Fruit fly (Drosophila melanogaster) Kc167 (cell line): Measurements from ENCODE around the gene gce.

Source experiments
- Myc ChIP-seq: fragments of >200 bp; optimal IDR thresholded peaks from 2 replicates; lab custom pipeline; 2017; ENCODE audit warnings: missing external identifiers
- Sin3A ChIP-seq: fragments of >200 bp; optimal IDR thresholded peaks from 2 replicates; lab custom pipeline; 2018; ENCODE audit warnings: missing external identifiers
- h ChIP-seq: fragments of >200 bp; optimal IDR thresholded peaks from 3 replicates; lab custom pipeline; 2018; ENCODE audit warnings: missing external identifiers
- insv ChIP-seq: fragments of >200 bp; optimal IDR thresholded peaks from 3 replicates; lab custom pipeline; 2018; ENCODE audit warnings: missing external identifiers
- psq ChIP-seq: fragments of >200 bp; optimal IDR thresholded peaks from 2 replicates; lab custom pipeline; 2017; ENCODE audit warnings: missing external identifiers
- ttk ChIP-seq: sonication (Bioruptor generic); optimal IDR thresholded peaks from 2 replicates; lab custom pipeline; 2017; ENCODE audit warnings: missing external identifiers

Gene gce

DNA sequence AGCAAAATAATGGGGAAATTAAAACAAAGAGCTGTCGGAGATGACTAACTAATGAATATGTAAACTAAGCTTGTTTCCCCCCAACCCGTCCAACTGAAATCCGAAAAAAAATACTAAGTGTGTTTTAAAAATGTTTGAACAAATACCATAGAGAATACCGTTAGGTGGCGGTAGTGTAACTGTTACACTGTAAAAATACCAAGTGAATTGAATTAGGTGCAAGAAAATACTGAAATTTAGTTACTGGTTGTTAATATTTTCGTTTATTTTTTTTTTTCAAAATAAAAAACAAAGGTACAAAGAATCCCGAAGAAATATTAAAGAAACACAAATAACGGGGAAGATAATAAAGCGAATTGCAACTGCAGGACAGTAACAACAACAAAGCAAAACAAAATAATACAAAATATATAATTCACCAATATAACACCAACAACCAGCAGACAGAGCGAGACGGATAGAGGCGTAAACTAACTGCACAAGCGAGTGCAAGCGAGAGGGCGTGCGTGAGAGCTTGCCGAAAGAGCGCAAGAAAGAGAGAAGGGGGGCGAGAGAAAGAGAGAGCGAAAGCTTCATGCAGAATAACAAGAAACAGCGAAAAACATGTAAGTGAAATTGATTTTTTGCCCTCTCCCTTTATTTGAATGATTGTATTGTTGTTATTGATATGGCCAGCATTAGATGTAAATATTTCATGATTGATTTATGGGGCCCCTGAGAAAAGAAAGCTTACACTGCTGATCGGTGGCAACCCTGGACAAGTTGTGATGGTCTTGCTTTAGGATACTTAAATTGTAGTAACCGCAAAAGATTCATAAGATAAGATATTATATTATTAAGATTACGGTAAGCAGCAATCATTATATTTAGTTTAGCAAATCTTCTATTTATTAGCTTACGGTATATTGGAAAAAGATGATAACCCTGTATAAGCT is 8.7 kb downstream of the gce start:
- TF ChIP-seq insv (no peak), ttk (no peak), Myc (no peak), h (lab: Kevin White, UChicago) (no peak), Sin3A (lab: Kevin White, UChicago) (no peak), psq (lab: Kevin White, UChicago) (no peak)

DNA sequence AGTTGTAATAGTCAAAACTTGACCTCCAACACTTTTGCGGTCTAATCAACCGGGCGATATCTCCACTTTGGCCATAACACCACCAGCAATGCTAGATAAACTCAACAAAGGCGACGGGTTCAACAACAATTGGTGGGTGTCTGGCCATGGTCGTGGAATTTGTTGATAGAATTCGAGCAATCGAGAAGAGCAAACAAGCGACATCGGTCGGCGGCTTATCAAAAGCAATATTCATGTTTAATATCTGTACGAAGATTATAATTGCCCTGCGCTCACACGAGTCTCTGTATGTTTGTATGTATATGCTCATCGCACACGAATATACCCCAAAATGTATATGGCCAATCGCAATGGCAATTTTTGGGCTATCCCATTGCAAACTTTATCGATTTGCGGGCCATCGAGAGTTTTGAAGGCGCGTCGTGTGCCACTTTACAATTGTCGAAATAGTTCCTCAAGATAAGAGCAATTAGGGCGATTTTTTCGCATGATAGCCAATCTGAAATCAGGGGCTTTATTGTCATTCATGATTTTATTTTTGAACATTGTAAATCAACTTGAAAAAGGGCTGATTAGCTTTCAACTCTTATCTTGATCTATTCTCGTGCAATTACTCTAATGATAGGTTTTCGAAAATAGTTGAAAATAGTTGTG is 10.0 kb downstream of the gce start:
- TF ChIP-seq ttk (no peak), Sin3A (lab: Kevin White, UChicago) (no peak), h (lab: Kevin White, UChicago) (no peak), insv (no peak), Myc (no peak), psq (lab: Kevin White, UChicago) (no peak)

DNA sequence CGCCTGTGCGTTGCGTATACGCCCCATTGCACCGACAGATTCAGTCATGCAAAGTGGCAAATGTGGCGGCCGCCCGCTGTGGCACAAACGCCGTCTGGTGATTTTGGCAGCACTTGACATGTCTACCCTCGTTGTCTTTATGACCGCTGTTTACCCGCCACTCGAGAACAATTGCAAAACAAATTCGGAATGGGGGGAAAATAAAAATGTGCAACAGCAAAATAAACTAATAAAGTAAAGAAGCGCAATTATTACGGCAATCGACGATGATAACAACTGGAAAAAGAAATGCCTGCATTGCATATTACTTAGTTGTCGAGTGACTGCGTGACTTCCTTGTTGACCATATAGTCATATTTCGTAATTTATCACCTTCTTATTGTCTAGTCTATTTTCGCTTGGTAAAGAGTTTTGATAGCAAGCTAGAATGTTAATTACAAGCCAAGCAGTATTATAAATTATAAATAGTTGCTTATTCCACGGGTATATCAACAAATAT is 10.9 kb downstream of the gce start:
- no peak for TF ChIP-seq h (lab: Kevin White, UChicago)
- TF ChIP-seq Sin3A (lab: Kevin White, UChicago) = no peak
- TF ChIP-seq ttk = no peak

DNA sequence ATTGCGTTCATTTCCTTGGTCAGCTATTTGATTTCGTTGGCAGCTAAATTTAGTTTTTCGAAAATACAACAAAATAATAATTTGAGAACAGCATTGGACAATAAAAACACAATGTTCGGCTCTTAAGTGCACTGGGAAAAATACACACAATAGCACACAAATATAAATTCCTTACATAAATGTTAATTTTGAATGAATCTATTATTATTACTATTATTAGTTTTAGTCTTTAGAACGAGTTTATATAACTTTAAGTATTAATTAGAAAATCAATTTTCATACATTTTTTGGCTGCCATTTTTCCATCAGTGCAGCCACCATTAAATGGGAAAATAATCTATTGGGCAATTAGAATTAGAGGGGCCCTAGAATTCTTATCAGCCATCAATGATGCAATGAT is 12.4 kb downstream of the gce start:
- TF ChIP-seq h (lab: Kevin White, UChicago) = no peak
- TF ChIP-seq insv = no peak

DNA sequence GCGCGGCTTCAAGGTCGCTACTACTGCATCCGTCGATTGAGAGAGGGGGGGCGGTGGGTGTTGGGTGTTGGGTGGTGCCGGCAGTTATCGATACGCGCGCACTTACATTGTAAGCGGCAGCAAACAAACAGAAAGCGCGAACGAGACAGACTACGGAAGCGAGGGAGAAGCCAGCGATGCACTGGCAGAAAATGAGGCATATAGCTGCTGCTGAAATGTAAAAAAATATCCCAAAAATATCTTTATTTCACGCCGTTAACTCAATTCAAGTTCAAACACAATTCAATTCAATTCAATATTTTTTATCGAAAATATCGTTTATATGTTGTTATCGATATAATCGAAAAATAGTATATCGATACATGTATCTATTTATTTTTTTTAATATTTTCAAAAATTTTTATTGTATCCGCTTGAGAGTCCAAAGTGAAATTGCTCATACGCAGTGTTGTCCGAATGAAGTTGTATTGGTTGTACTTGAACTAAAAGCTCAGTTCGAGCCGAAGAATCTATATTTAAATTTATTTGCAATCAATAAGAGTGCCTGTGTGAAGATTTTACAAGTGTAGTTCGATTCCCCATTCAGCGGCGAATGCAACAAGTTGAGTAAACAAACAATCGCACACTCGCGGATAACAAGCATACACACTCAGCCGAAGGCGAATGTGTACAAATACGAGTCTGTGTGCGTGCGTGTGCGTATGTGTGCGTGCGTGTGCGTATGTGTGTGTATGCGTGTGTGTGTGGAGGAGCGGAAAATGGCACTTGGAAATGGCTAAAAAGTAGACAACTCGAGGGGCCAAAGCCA is 14.7 kb downstream of the gce start:
- TF ChIP-seq psq (lab: Kevin White, UChicago) (no peak), h (lab: Kevin White, UChicago) (no peak), ttk (no peak), Myc (no peak), insv (no peak), Sin3A (lab: Kevin White, UChicago) (no peak)

DNA sequence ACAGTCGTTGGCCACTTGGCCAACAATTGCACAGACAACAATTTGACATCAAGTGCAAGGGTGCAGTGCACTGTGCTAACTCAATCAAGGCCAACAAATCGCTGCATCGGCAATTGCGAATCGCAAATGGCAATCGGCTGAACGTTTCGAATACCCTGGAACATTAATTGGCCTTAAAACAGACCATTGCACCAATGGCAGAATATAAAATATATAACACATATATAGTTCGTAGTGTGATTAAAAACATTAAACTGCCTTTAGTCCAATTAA is 15.3 kb downstream of the gce start:
- TF ChIP-seq psq (lab: Kevin White, UChicago) (no peak), Sin3A (lab: Kevin White, UChicago) (no peak), Myc (no peak), ttk (no peak), insv (no peak), h (lab: Kevin White, UChicago) (no peak)

DNA sequence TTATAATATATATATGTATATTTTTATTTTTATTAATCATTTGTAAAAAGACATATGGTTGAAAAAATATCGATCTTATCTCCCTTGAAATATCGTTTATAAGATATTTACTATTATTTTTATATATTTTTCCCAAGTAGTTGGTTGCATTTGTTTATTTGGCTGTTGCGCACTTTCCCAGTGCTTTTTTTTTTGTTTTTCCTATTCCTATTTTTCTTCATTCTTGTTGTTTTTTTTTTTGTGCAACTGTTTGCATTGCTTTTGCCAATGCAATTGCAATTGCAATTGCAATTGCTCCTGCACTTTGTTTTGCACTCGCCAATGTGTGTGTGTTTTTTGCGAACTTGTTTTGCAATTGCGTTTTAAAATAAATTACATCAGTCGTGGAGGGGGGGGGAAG is 15.8 kb downstream of the gce start:
- TF ChIP-seq Sin3A (lab: Kevin White, UChicago) = no peak
- no peak for TF ChIP-seq psq (lab: Kevin White, UChicago)
- no peak for TF ChIP-seq Myc
- no peak for TF ChIP-seq h (lab: Kevin White, UChicago)

DNA sequence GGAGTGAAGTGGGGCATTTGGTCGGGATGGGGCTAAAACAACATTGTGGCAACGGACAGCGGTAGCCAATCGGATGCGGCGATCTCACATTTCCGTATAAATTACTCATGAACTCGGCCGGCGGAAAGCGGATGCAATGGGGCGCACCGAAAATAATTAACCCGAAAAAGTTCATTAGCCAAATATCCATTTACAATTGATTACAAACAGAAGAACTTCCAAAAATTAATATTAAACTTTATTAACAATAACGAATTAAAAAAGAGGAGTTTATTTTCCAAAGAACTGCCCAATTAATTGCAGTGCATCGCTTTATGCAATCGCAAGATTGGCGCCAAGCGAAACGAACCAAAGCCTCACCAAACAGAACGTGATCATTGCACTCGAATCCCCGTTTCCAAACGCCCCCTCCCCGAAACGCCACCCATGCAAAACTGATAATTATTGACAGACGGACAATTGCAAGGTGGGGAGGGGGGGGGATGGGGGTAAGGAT is 16.3 kb downstream of the gce start:
- TF ChIP-seq Myc = no peak
- no peak for TF ChIP-seq psq (lab: Kevin White, UChicago)
- no peak for TF ChIP-seq insv
- no peak for TF ChIP-seq Sin3A (lab: Kevin White, UChicago)
- TF ChIP-seq h (lab: Kevin White, UChicago) = no peak
- TF ChIP-seq ttk = no peak

DNA sequence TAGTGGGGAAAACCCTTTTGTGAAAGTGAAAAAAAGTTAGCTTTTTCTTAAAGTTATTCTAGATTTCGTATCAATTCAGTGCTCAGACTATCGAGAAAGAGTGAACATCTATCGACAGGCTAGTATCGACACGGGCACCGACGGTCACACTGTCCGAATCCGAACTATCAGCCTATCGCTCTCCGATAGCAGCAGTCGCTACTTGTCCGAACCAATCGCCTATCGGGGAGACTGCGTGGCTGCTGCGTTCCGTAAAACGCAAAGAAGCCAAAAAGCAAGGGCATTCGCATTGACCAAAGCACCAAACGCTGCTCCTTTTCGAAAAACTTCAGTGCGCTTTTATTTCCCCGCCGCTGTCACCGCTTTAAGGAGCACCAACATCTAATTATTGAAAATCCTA is 21.7 kb downstream of the gce start, which contains the start of gene Top1:
TSS of gene Top1 (plus strand) at position 190 of the 400 bp plus-strand sequence.
- TF ChIP-seq Sin3A (lab: Kevin White, UChicago) = no peak
- TF ChIP-seq psq (lab: Kevin White, UChicago) = no peak
- TF ChIP-seq Myc = no peak
- TF ChIP-seq h (lab: Kevin White, UChicago) = no peak
- no peak for TF ChIP-seq insv
- no peak for TF ChIP-seq ttk

DNA sequence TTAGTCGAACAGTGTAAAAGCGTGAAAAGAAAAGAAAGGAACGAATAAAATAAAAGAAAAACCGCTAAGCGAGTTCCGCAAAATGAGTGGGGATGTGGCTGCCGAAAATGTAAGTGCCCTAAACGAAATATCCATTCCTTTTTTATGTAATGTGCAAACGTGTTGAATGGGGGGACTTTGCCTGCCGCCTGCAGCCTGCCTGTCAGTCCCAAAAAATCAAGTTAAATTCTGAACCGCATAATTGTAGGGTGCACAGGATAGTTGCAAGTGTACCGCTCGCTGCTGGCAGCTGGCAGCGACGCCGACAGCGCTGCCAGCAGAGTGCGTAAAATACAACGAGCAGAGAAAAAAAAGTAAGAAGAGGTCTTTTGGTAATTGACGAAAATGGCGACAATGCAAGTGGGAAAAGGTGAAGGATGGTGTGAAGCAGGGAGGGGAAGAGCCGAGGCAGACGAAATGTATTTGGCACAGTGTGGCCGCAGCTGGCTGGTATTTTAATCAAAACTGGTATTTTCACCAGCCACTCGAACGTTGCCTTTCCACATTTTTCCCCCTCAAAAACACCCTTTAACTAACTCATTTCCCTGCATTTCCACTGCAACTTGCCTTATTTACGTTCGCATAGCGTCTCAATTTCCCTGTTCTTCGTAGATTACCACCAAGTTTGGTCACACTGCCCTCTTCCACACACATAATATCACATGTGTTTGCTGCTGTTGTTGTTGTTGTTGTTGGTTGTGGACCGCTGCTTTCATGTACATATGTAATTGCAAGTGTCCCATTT is 22.3 kb downstream of the gce start:
- TF ChIP-seq psq (lab: Kevin White, UChicago) (no peak), h (lab: Kevin White, UChicago) (no peak), insv (no peak), Myc (no peak), Sin3A (lab: Kevin White, UChicago) (no peak), ttk (no peak)

DNA sequence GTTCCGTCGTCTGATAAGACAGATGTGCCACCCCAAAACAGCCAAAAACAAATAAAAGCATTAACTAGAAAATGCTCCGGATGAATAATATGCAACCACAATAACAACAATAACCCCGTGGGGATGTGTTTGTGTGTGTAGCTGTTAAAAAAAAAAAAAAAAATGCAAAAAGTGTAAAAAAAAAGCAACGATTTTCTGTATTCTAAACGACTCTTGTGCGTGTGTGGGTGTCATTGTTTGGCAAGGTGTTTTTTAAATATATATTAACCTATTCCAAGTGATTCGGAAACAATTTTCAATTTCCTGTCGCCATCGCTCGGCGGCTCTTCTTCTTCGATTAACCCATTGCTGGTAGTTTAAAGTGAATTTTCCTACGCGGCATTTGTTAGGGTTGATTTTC is 23.0 kb downstream of the gce start:
- TF ChIP-seq h (lab: Kevin White, UChicago) = no peak
- TF ChIP-seq ttk = no peak
- TF ChIP-seq Myc = no peak
- no peak for TF ChIP-seq Sin3A (lab: Kevin White, UChicago)
- no peak for TF ChIP-seq insv
- no peak for TF ChIP-seq psq (lab: Kevin White, UChicago)
